Fruit fly (Drosophila melanogaster): Measurements from ENCODE around the gene prt.

The prt gene

DNA sequence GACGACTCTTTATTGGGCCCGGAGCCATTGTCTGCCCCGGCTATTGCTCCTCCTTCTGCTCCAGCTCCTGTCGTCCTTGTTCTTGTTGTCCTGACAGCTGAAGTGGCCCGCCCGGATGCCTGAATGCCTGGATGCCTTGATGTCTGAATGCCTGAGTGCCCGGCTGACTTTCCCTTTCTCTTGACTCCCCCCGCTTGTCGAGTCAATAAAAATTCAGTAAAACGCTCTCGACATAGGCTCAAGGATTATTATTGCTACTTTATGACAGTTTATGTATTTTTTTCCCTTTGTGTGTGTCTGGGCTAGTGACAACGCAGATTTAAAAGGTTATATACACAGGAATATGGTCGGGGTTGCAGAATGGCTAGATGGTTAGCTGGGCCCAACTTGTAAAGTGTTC lies 49.0 kb downstream of the prt start:
- no peak for TF ChIP-seq br (GFP tag; optimal IDR thresholded peaks at IDR 0.05)
- TF ChIP-seq Abd-B (GFP tag; optimal IDR thresholded peaks at IDR 0.05), result no peak
- no peak for TF ChIP-seq dl (GFP tag; optimal IDR thresholded peaks at IDR 0.05; ENCODE audit: insufficient read depth in 1 of 2, partially characterized antibody in 2 of 2)
- no peak for TF ChIP-seq dmrt93B (GFP tag; optimal IDR thresholded peaks at IDR 0.05)
- TF ChIP-seq CrebA (GFP tag; optimal IDR thresholded peaks at IDR 0.05; ENCODE audit: borderline replicate concordance), result no peak
- no peak for TF ChIP-seq GATAd (GFP tag; optimal IDR thresholded peaks at IDR 0.05)
- TF ChIP-seq ey (GFP tag; optimal IDR thresholded peaks at IDR 0.05), result no peak
- TF ChIP-seq foxo (GFP tag; optimal IDR thresholded peaks at IDR 0.05), result no peak
- no peak for TF ChIP-seq N (GFP tag; optimal IDR thresholded peaks at IDR 0.05)
